Worm (Caenorhabditis elegans) whole organism, L3 larva: Measurements from ENCODE around the gene F11C1.9.

Source experiments
- R02D3.7 ChIP-seq: fragments of 150-350 bp; optimal IDR thresholded peaks from 2 replicates; lab custom pipeline; 2014; ENCODE audit warnings: missing biosample characterization, missing genetic modification characterization
- ZK546.5 ChIP-seq: sonication (generic microtip); optimal IDR thresholded peaks from 2 replicates; lab custom pipeline; 2017; ENCODE audit warnings: missing biosample characterization, missing genetic modification characterization
- ama-1 ChIP-seq: fragments of 150-350 bp; optimal IDR thresholded peaks from 2 replicates; lab custom pipeline; 2018
- ceh-28 ChIP-seq: fragments of 150-350 bp; optimal IDR thresholded peaks from 2 replicates; lab custom pipeline; 2014; ENCODE audit warnings: missing biosample characterization, missing genetic modification reagents, missing genetic modification characterization
- ceh-82 ChIP-seq: fragments of 150-350 bp; optimal IDR thresholded peaks from 2 replicates; lab custom pipeline; 2014; ENCODE audit warnings: missing biosample characterization, missing genetic modification characterization
- elt-1 ChIP-seq: fragments of 150-350 bp; optimal IDR thresholded peaks from 2 replicates; lab custom pipeline; 2014; ENCODE audit warnings: missing biosample characterization, missing genetic modification characterization
- elt-2 ChIP-seq: sonication (generic microtip); optimal IDR thresholded peaks from 2 replicates; lab custom pipeline; 2016; ENCODE audit warnings: missing genetic modification reagents, mild to moderate bottlenecking, missing genetic modification characterization, missing compliant biosample characterization
- elt-3 ChIP-seq, 3 experiments: fragments of 150-350 bp in 1 of 3; sonication (generic microtip) in 2 of 3; optimal IDR thresholded peaks; 2 replicates in 2 of 3; 4 replicates in 1 of 3; lab custom pipeline; 2014 to 2017; ENCODE audit warnings: missing biosample characterization in 3 of 3, missing genetic modification characterization in 3 of 3
- fkh-10 ChIP-seq: sonication (generic microtip); optimal IDR thresholded peaks from 2 replicates; lab custom pipeline; 2017; ENCODE audit warnings: missing biosample characterization, missing genetic modification reagents, missing genetic modification characterization
- fkh-2 ChIP-seq: fragments of 150-350 bp; optimal IDR thresholded peaks from 2 replicates; lab custom pipeline; 2014; ENCODE audit warnings: missing biosample characterization, missing genetic modification reagents, missing genetic modification characterization
- hmg-11 ChIP-seq: sonication (generic microtip); optimal IDR thresholded peaks from 2 replicates; lab custom pipeline; 2016; ENCODE audit warnings: missing genetic modification characterization, missing compliant biosample characterization
- jun-1 ChIP-seq: fragments of 150-350 bp; optimal IDR thresholded peaks from 2 replicates; lab custom pipeline; 2014; ENCODE audit warnings: missing biosample characterization, missing genetic modification reagents, missing genetic modification characterization
- lin-15B ChIP-seq: fragments of 150-350 bp; optimal IDR thresholded peaks from 2 replicates; lab custom pipeline; 2014; ENCODE audit warnings: missing biosample characterization, missing genetic modification characterization
- lin-39 ChIP-seq: fragments of 150-350 bp; optimal IDR thresholded peaks from 2 replicates; lab custom pipeline; 2018; ENCODE audit warnings: missing biosample characterization, missing genetic modification reagents, missing genetic modification characterization
- lsy-12 ChIP-seq: sonication (generic microtip); optimal IDR thresholded peaks from 2 replicates; lab custom pipeline; 2016; ENCODE audit warnings: mild to moderate bottlenecking, missing genetic modification characterization, missing compliant biosample characterization
- nfya-1 ChIP-seq: sonication (generic microtip); optimal IDR thresholded peaks from 2 replicates; lab custom pipeline; 2017; ENCODE audit warnings: missing genetic modification characterization, mild to moderate bottlenecking, missing compliant biosample characterization, antibody characterized with exemption, moderate library complexity; ENCODE audit not compliant: insufficient read depth
- nhr-12 ChIP-seq: fragments of 150-350 bp; optimal IDR thresholded peaks from 2 replicates; lab custom pipeline; 2014; ENCODE audit warnings: missing biosample characterization, missing genetic modification characterization
- nhr-23 ChIP-seq: fragments of 150-350 bp; optimal IDR thresholded peaks from 2 replicates; lab custom pipeline; 2014; ENCODE audit warnings: missing biosample characterization, missing genetic modification reagents, missing genetic modification characterization
- nhr-25 ChIP-seq: sonication (generic microtip); optimal IDR thresholded peaks from 2 replicates; lab custom pipeline; 2017; ENCODE audit warnings: missing biosample characterization, missing genetic modification characterization
- nhr-28 ChIP-seq: fragments of 150-350 bp; optimal IDR thresholded peaks from 2 replicates; lab custom pipeline; 2014; ENCODE audit warnings: missing biosample characterization, missing genetic modification characterization
- nhr-43 ChIP-seq: sonication (generic microtip); optimal IDR thresholded peaks from 2 replicates; lab custom pipeline; 2016; ENCODE audit warnings: mild to moderate bottlenecking, missing genetic modification characterization, missing compliant biosample characterization; ENCODE audit not compliant: poor library complexity, severe bottlenecking
- nhr-77 ChIP-seq: fragments of 150-350 bp; optimal IDR thresholded peaks from 2 replicates; lab custom pipeline; 2014; ENCODE audit warnings: missing biosample characterization, missing genetic modification characterization
- pha-4 ChIP-seq: fragments of 150-350 bp; optimal IDR thresholded peaks from 2 replicates; lab custom pipeline; 2014; ENCODE audit warnings: missing biosample characterization, missing genetic modification reagents, missing genetic modification characterization
- pqm-1 ChIP-seq: fragments of 150-350 bp; optimal IDR thresholded peaks from 2 replicates; lab custom pipeline; 2017; ENCODE audit warnings: missing biosample characterization, missing genetic modification characterization, inconsistent platforms
- skn-1 ChIP-seq: fragments of 150-350 bp; optimal IDR thresholded peaks from 2 replicates; lab custom pipeline; 2014; ENCODE audit warnings: missing biosample characterization, missing genetic modification characterization
- snpc-4 ChIP-seq: fragments of 150-350 bp; optimal IDR thresholded peaks from 2 replicates; lab custom pipeline; 2014; ENCODE audit warnings: missing biosample characterization, missing genetic modification characterization
- tbx-2 ChIP-seq: sonication (generic microtip); optimal IDR thresholded peaks from 2 replicates; lab custom pipeline; 2016; ENCODE audit warnings: mild to moderate bottlenecking, missing genetic modification characterization, missing compliant biosample characterization
- unc-39 ChIP-seq: sonication (generic microtip); optimal IDR thresholded peaks from 4 replicates; lab custom pipeline; 2017; ENCODE audit warnings: missing biosample characterization, missing genetic modification characterization
- ztf-11 ChIP-seq: fragments of 150-350 bp; optimal IDR thresholded peaks from 2 replicates; lab custom pipeline; 2014; ENCODE audit warnings: missing biosample characterization, missing genetic modification characterization
- ztf-4 ChIP-seq: fragments of 150-350 bp; optimal IDR thresholded peaks from 2 replicates; lab custom pipeline; 2014; ENCODE audit warnings: missing biosample characterization, missing genetic modification characterization

Gene F11C1.9

DNA sequence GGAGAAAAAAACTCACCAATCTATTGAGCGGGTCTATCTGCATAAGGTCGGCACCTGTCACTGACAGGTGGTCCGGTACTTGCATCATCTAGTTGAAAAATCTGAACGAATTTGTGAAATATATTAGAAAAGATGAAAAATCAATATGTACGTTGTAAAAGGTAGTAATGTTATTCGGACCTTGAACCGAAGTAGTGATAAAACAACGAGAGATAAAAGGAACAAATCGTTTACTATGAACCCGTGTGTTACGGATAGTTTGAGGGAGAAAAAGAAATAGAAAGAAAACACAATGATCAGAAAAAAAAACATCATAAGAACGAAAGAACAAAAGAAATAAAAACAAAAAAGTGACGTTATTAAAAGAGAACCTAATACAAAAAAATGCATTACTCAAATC is 9.8 kb upstream of the F11C1.9 start, which contains the start of gene mff-1:
mff-1 (minus strand) TSS at position 101 of the 400 bp plus-strand sequence.
- TF ChIP-seq nfya-1 (tag; lab: Kevin White, UChicago), result no peak

DNA sequence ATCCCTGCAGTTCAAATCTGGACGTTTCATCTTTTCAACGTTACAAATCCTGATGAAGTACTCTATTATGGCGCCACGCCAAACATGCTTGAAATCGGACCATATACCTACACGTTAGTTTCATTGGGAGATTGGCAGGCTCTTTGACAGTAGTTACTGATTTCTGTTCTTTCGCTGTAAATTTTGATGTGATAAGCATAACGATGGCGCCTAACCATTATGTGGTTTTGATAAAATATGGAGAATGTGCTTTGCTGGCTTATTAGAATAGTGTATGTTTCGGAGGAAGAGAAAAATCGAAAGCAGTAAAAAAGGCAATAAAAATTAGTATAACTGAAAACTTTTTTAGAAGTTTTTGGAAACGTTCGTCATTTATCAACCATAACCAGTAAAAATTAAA is 5.4 kb upstream of the F11C1.9 start:
- TF ChIP-seq nhr-77 (tag; lab: Kevin White, UChicago), result no peak
- TF ChIP-seq elt-2 (tag; lab: Kevin White, UChicago), result peak; percentile 77

- peak; percentile 31 for TF ChIP-seq pqm-1
- no peak for TF ChIP-seq ceh-82 (tag; lab: Kevin White, UChicago)
- no peak for TF ChIP-seq fkh-2 (tag; lab: Kevin White, UChicago)
- TF ChIP-seq ztf-4 (tag; lab: Kevin White, UChicago), result no peak
- peak; percentile 3 for TF ChIP-seq pha-4
- peak; percentile 86 for TF ChIP-seq elt-2 (tag; lab: Kevin White, UChicago)
Observed at ce11 chrX:12981393-12981792, 4.0 kb upstream of the F11C1.9 start, which contains the start of gene scav-4. Gene scav-4 (plus strand): TSS chrX:12981775.

ce11 chrX:12979747-12980146 is 2.4 kb upstream of the F11C1.9 start:
- TF ChIP-seq elt-2 (tag; lab: Kevin White, UChicago), result peak; percentile 70
- TF ChIP-seq pqm-1, result peak; percentile 54
- no peak for TF ChIP-seq ama-1 (lab: Kevin White, UChicago)
- no peak for TF ChIP-seq skn-1 (tag; lab: Kevin White, UChicago)
- TF ChIP-seq, all 47 proteins: peak for 2

DNA sequence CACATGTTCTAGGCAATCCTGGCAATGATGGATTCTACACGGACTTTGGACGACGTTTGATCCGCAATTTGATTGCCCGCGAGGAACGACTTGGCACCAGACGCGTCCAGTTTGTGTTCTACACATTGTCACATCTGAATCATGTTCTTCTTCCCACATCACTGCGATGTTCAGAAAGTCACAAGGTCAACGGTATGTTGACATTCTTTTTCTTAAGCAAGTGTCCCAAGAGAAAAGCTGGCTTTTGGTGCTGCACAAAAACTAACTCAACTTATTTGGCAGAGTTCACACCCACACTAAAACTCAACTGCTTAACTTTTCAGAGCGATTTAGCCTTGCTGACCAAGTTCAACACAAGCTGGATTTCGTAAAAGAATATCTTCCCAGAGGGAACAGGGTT is 1.2 kb upstream of the F11C1.9 start:
- TF ChIP-seq tbx-2, result no peak
- no peak for TF ChIP-seq nhr-12 (tag; lab: Kevin White, UChicago)
- TF ChIP-seq ceh-82 (tag; lab: Kevin White, UChicago), result no peak
- TF ChIP-seq snpc-4 (tag; lab: Kevin White, UChicago), result no peak
- no peak for TF ChIP-seq ceh-28 (tag; lab: Kevin White, UChicago)

ce11 chrX:12976774-12977173 is 577 bp downstream of the F11C1.9 start, which contains the start of the genes F11C1.4 and F11C1.10:
Gene F11C1.4 (plus strand): TSS chrX:12977074.
Gene F11C1.10 (plus strand): TSS chrX:12977082.
- no peak for TF ChIP-seq nhr-28 (tag; lab: Kevin White, UChicago)
- no peak for TF ChIP-seq lin-39
- no peak for TF ChIP-seq nhr-25 (tag; lab: Kevin White, UChicago)
- TF ChIP-seq snpc-4 (tag; lab: Kevin White, UChicago), result no peak

- no peak for TF ChIP-seq unc-39
- TF ChIP-seq hmg-11 (tag; lab: Kevin White, UChicago), result peak; percentile 70
- peak; percentile 55 for TF ChIP-seq ceh-28 (tag; lab: Kevin White, UChicago)
- peak; percentile 86 for TF ChIP-seq nhr-43 (tag; lab: Kevin White, UChicago)
- no peak for TF ChIP-seq nfya-1 (tag; lab: Kevin White, UChicago)
- TF ChIP-seq tbx-2, result peak; percentile 35
- TF ChIP-seq elt-1 (tag; lab: Kevin White, UChicago), result peak; percentile 61
- no peak for TF ChIP-seq snpc-4 (tag; lab: Kevin White, UChicago)
- peak; percentile 52 for TF ChIP-seq R02D3.7 (tag; lab: Kevin White, UChicago)
- peak in 1 of 3 experiments; percentile 24 for TF ChIP-seq elt-3 (tag; optimal IDR thresholded peaks at IDR 0.05; lab: Kevin White, UChicago)
- TF ChIP-seq lsy-12 (tag; lab: Kevin White, UChicago), result peak; percentile 6
- TF ChIP-seq ZK546.5 (tag; lab: Kevin White, UChicago), result no peak
- TF ChIP-seq lin-39, result peak; percentile 68
- peak; percentile 81 for TF ChIP-seq lin-15B
- TF ChIP-seq nhr-23 (tag; lab: Kevin White, UChicago), result peak; percentile 96
- TF ChIP-seq nhr-25 (tag; lab: Kevin White, UChicago), result peak; percentile 94
- TF ChIP-seq elt-2 (tag; lab: Kevin White, UChicago), result peak; percentile 20
- peak; percentile 61 for TF ChIP-seq jun-1 (tag; lab: Kevin White, UChicago)
- TF ChIP-seq fkh-2 (tag; lab: Kevin White, UChicago), result no peak
- no peak for TF ChIP-seq nhr-77 (tag; lab: Kevin White, UChicago)
- peak; percentile 4 for TF ChIP-seq ceh-82 (tag; lab: Kevin White, UChicago)
- no peak for TF ChIP-seq ztf-11 (tag; lab: Kevin White, UChicago)
- peak; percentile 40 for TF ChIP-seq pqm-1
- TF ChIP-seq fkh-10 (GFP tag; lab: Kevin White, UChicago), result no peak
- TF ChIP-seq pha-4, result peak; percentile 87
Observed at ce11 chrX:12975595-12976089, 1.7 kb downstream of the F11C1.9 start, which contains the start of gene ppk-3. Gene ppk-3 (minus strand): TSS chrX:12975645.
